Worm (Caenorhabditis elegans): ENCODE measurements around the gene aqp-1.

- TF ChIP-seq T22C8.4 (GFP tag; IDR thresholded peaks at IDR 0.05), result no peak
- no peak for TF ChIP-seq med-1 (GFP tag; optimal IDR thresholded peaks at IDR 0.05; ENCODE audit: insufficient read depth)
- TF ChIP-seq ztf-29 (GFP tag; IDR thresholded peaks at IDR 0.05), result no peak
- TF ChIP-seq cog-1 (tag; optimal IDR thresholded peaks at IDR 0.05), result no peak
- TF ChIP-seq flt-1 (GFP tag; IDR thresholded peaks at IDR 0.05), result no peak
- TF ChIP-seq ref-1 (GFP tag; conservative IDR thresholded peaks at IDR 0.05), result no peak
Measured at ce11 chrII:7269783-7270182, 31.6 kb upstream of the aqp-1 start.
